Fruit fly (Drosophila melanogaster): ENCODE measurements around the gene Elys.

Elys gene

DNA sequence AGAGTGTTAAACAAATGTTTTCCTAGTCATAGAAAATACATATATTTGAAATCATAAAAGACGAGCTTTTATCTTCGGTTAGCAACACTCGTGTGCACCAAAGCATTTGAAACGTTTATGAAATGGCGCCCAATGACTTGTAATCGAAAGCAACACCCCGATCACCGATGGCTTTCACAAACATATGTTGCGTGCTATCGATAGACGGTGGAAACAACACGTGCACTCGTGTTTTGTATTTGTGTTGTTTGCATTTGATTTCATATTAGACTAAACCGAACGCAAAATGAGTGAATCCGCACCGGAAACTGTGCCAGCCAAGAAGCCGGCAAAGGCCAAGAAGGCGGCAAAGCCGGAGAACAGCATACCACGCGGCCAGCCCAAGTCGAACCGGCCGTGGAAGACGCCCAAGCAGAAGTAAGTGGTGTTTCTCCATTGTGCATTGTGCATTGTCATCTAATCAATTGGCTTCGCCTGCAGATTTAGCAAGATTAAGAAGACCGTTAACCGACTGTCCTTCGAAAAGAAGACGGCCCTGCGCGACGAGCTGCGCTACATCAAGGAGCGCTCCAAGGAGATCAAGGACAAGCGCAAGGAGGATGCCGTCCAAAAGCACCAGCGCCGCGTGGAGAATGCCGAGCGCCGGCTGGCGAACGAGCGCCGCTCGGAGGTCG is 36.0 kb upstream of the Elys start, which contains the start of gene CG14210 (continued):
- TF ChIP-seq dm (GFP tag; optimal IDR thresholded peaks at IDR 0.05), result peak; percentile 90
- TF ChIP-seq Bgb (GFP tag; IDR thresholded peaks at IDR 0.05; ENCODE audit: partially characterized antibody), result peak; percentile 71
- no peak for TF ChIP-seq caup (GFP tag; optimal IDR thresholded peaks at IDR 0.05; ENCODE audit: severe bottlenecking)
- no peak for TF ChIP-seq Six4 (GFP tag; optimal IDR thresholded peaks at IDR 0.05)
- TF ChIP-seq Dip2 (GFP tag; IDR thresholded peaks at IDR 0.05), result no peak
- peak; percentile 64 for TF ChIP-seq unc-4 (GFP tag; IDR thresholded peaks at IDR 0.05; ENCODE audit: partially characterized antibody)
- no peak for TF ChIP-seq CG33213 (GFP tag; optimal IDR thresholded peaks at IDR 0.05)
- TF ChIP-seq zen2 (GFP tag; IDR thresholded peaks at IDR 0.05; ENCODE audit: partially characterized antibody), result peak; percentile 78
- TF ChIP-seq CG6791 (GFP tag; IDR thresholded peaks at IDR 0.05; ENCODE audit: partially characterized antibody), result peak; percentile 75; the same call in 2 of the 3 replicates
- peak; percentile 2 for TF ChIP-seq Fer1 (GFP tag; optimal IDR thresholded peaks at IDR 0.05)
- peak; percentile 83 for TF ChIP-seq tna (GFP tag; IDR thresholded peaks at IDR 0.05; ENCODE audit: partially characterized antibody)
- TF ChIP-seq hbn (GFP tag; IDR thresholded peaks at IDR 0.05; ENCODE audit: partially characterized antibody), result peak; percentile 60
- TF ChIP-seq pfk (GFP tag; optimal IDR thresholded peaks at IDR 0.05), result peak; percentile 70
- TF ChIP-seq da (GFP tag; optimal IDR thresholded peaks at IDR 0.05), result no peak
- no peak for TF ChIP-seq CG3726 (GFP tag; IDR thresholded peaks at IDR 0.05)
- no peak for TF ChIP-seq so (GFP tag; IDR thresholded peaks at IDR 0.05)
- TF ChIP-seq YL-1 (GFP tag; optimal IDR thresholded peaks at IDR 0.05), result peak; percentile 52
- TF ChIP-seq Meics (GFP tag; optimal IDR thresholded peaks at IDR 0.05), result no peak
- no peak for TF ChIP-seq pros (GFP tag; optimal IDR thresholded peaks at IDR 0.05)
- no peak for TF ChIP-seq CG14014 (GFP tag; IDR thresholded peaks at IDR 0.05)
- TF ChIP-seq amos (GFP tag; IDR thresholded peaks at IDR 0.05; ENCODE audit: partially characterized antibody), result peak; percentile 56; the same call in 1 of the 2 replicates
- TF ChIP-seq CG7987 (GFP tag; optimal IDR thresholded peaks at IDR 0.05), result peak; percentile 2
- TF ChIP-seq CG32772 (GFP tag; IDR thresholded peaks at IDR 0.05), result no peak
- peak; percentile 84 for TF ChIP-seq HLH4C (GFP tag; IDR thresholded peaks at IDR 0.05; ENCODE audit: partially characterized antibody)
- TF ChIP-seq Oli (tag; optimal IDR thresholded peaks at IDR 0.05), result no peak
- no peak for TF ChIP-seq CG43689 (GFP tag; IDR thresholded peaks at IDR 0.05)
- TF ChIP-seq ssp (GFP tag; IDR thresholded peaks at IDR 0.05), result no peak
- TF ChIP-seq sens (GFP tag), result peak; percentile 19
- no peak for TF ChIP-seq CG18262 (tag; optimal IDR thresholded peaks at IDR 0.05)
- TF ChIP-seq trem (tag; optimal IDR thresholded peaks at IDR 0.05), result peak; percentile 45
- TF ChIP-seq tx (GFP tag; optimal IDR thresholded peaks at IDR 0.05), result no peak
- TF ChIP-seq CG11456 (GFP tag; IDR thresholded peaks at IDR 0.05), result no peak
- TF ChIP-seq CG18599 (GFP tag; optimal IDR thresholded peaks at IDR 0.05), result no peak
- peak; percentile 30 for TF ChIP-seq twi (tag; optimal IDR thresholded peaks at IDR 0.05)
- TF ChIP-seq CG10321 (GFP tag; IDR thresholded peaks at IDR 0.05), result no peak
- no peak for TF ChIP-seq CG30431 (GFP tag; optimal IDR thresholded peaks at IDR 0.05)
- TF ChIP-seq mam (GFP tag; optimal IDR thresholded peaks at IDR 0.05), result no peak
- peak; percentile 48; the same call in 1 of the 2 replicates for TF ChIP-seq inv (GFP tag; IDR thresholded peaks at IDR 0.05; ENCODE audit: partially characterized antibody)
- no peak for TF ChIP-seq Hmr (GFP tag; optimal IDR thresholded peaks at IDR 0.05)
- peak; percentile 71 for TF ChIP-seq CG13287 (GFP tag; IDR thresholded peaks at IDR 0.05; ENCODE audit: partially characterized antibody)
- peak; percentile 37 for TF ChIP-seq CG17186 (GFP tag; optimal IDR thresholded peaks at IDR 0.05)
- no peak for TF ChIP-seq lab (GFP tag; optimal IDR thresholded peaks at IDR 0.05)
- TF ChIP-seq danr (GFP tag; IDR thresholded peaks at IDR 0.05), result no peak
- no peak for TF ChIP-seq dpn (GFP tag; optimal IDR thresholded peaks at IDR 0.05)
- TF ChIP-seq tio (GFP tag; optimal IDR thresholded peaks at IDR 0.05), result no peak
- peak; percentile 69 for TF ChIP-seq Max (GFP tag; optimal IDR thresholded peaks at IDR 0.05)
- no peak for TF ChIP-seq rib (GFP tag; IDR thresholded peaks at IDR 0.05)
- TF ChIP-seq sima (GFP tag; optimal IDR thresholded peaks at IDR 0.05), result no peak
- 0 out of 4 replicates have a peak, but pooled peaks have one; percentile 55 for TF ChIP-seq chinmo (GFP tag; IDR thresholded peaks at IDR 0.05; ENCODE audit: partially characterized antibody)

Measured in whole organism, embryonic.